Fruit fly (Drosophila melanogaster) whole organism, embryonic: ENCODE measurements around the gene dod.
A peak's percentile ranks its signal among the peaks of the same experiment; 100 is the strongest.

Experiments
- Ada2b ChIP-seq: fragments of 200-800 bp; sonication (Bioruptor generic); IDR thresholded peaks from 2 replicates; pipeline ENCODE4 v1.3.6; 2022; ENCODE audit warnings: missing biosample characterization, missing genetic modification characterization
- CG10654 ChIP-seq: fragments of 200-800 bp; sonication (Bioruptor generic); optimal IDR thresholded peaks from 2 replicates; lab custom pipeline; 2016; ENCODE audit warnings: missing biosample characterization, missing genetic modification characterization
- CG11696 ChIP-seq: fragments of 200-800 bp; sonication (Bioruptor generic); IDR thresholded peaks from 2 replicates; pipeline ENCODE4 v1.3.6; 2022; ENCODE audit warnings: missing biosample characterization, missing genetic modification characterization
- CG12236 ChIP-seq: fragments of 200-800 bp; sonication (Bioruptor generic); optimal IDR thresholded peaks from 2 replicates; lab custom pipeline; 2016; ENCODE audit warnings: missing biosample characterization, missing genetic modification characterization
- CG12659 ChIP-seq: fragments of 200-800 bp; sonication (Bioruptor generic); optimal IDR thresholded peaks from 3 replicates; lab custom pipeline; 2017; ENCODE audit warnings: mild to moderate bottlenecking, missing biosample characterization, missing genetic modification reagents, missing genetic modification characterization
- CG13123 ChIP-seq: fragments of 200-800 bp; sonication (Bioruptor generic); optimal IDR thresholded peaks from 2 replicates; lab custom pipeline; 2016; ENCODE audit warnings: missing biosample characterization, missing genetic modification characterization
- CG15601 ChIP-seq: fragments of 200-800 bp; sonication (Bioruptor generic); optimal IDR thresholded peaks from 3 replicates; lab custom pipeline; 2019; ENCODE audit warnings: missing biosample characterization, mild to moderate bottlenecking, missing genetic modification characterization, moderate library complexity
- CG17328 ChIP-seq: fragments of 200-800 bp; sonication (Bioruptor generic); IDR thresholded peaks from 2 replicates; pipeline ENCODE4 v1.3.6; 2022; ENCODE audit warnings: missing biosample characterization, missing genetic modification characterization
- CG1792 ChIP-seq: fragments of 200-800 bp; sonication (Bioruptor generic); optimal IDR thresholded peaks from 2 replicates; lab custom pipeline; 2016; ENCODE audit warnings: missing biosample characterization, missing genetic modification characterization
- CG2120 ChIP-seq: fragments of 200-800 bp; sonication (Bioruptor generic); optimal IDR thresholded peaks from 3 replicates; lab custom pipeline; 2016; ENCODE audit warnings: missing biosample characterization, missing genetic modification characterization
- CG33213 ChIP-seq: fragments of 200-800 bp; sonication (Bioruptor generic); optimal IDR thresholded peaks from 3 replicates; lab custom pipeline; 2016; ENCODE audit warnings: missing biosample characterization, missing genetic modification characterization
- CG34224 ChIP-seq: fragments of 200-800 bp; sonication (Bioruptor generic); IDR thresholded peaks from 3 replicates; pipeline ENCODE4 v1.3.6; 2022; ENCODE audit warnings: missing biosample characterization, missing genetic modification characterization; ENCODE audit not compliant: partially characterized antibody
- CG8089 ChIP-seq: fragments of 200-800 bp; sonication (Bioruptor generic); optimal IDR thresholded peaks from 3 replicates; lab custom pipeline; 2016; ENCODE audit warnings: missing biosample characterization, missing genetic modification characterization
- CG9817 ChIP-seq: fragments of 200-800 bp; sonication (Bioruptor generic); optimal IDR thresholded peaks from 2 replicates; lab custom pipeline; 2018; ENCODE audit warnings: missing biosample characterization, mild to moderate bottlenecking, missing genetic modification characterization, moderate library complexity
- Camta ChIP-seq: fragments of 200-800 bp; sonication (Bioruptor generic); optimal IDR thresholded peaks from 2 replicates; lab custom pipeline; 2016; ENCODE audit warnings: missing biosample characterization, missing genetic modification characterization
- D19A ChIP-seq: fragments of 200-800 bp; optimal IDR thresholded peaks from 3 replicates; lab custom pipeline; 2019; ENCODE audit warnings: missing biosample characterization, mild to moderate bottlenecking, missing genetic modification characterization, moderate library complexity
- Eip74EF ChIP-seq, 2 experiments: fragments of 200-800 bp in 1 of 2; fragments of >200 bp in 1 of 2; sonication (Bioruptor generic) in 1 of 2; optimal IDR thresholded peaks; 2 replicates each; lab custom pipeline; 2017 to 2019; ENCODE audit warnings: missing biosample characterization in 2 of 2, missing genetic modification characterization in 2 of 2, mild to moderate bottlenecking in 1 of 2, moderate library complexity in 1 of 2
- Fer2 ChIP-seq: fragments of 200-800 bp; sonication (Bioruptor generic); optimal IDR thresholded peaks from 2 replicates; lab custom pipeline; 2018; ENCODE audit warnings: missing biosample characterization, mild to moderate bottlenecking, missing genetic modification characterization, moderate library complexity
- Fer3 ChIP-seq: fragments of 200-800 bp; sonication (Bioruptor generic); optimal IDR thresholded peaks from 2 replicates; lab custom pipeline; 2018; ENCODE audit warnings: missing biosample characterization, mild to moderate bottlenecking, missing genetic modification characterization, moderate library complexity
- HLH3B ChIP-seq: fragments of 200-800 bp; sonication (Bioruptor generic); IDR thresholded peaks from 2 replicates; pipeline ENCODE4 v1.3.6; 2022; ENCODE audit warnings: missing biosample characterization, missing genetic modification characterization
- MTF-1 ChIP-seq: fragments of 200-800 bp; sonication (Bioruptor generic); optimal IDR thresholded peaks from 2 replicates; lab custom pipeline; 2018; ENCODE audit warnings: missing biosample characterization, mild to moderate bottlenecking, missing genetic modification characterization, borderline replicate concordance
- Meics ChIP-seq: fragments of 200-800 bp; sonication (Bioruptor generic); optimal IDR thresholded peaks from 2 replicates; lab custom pipeline; 2017; ENCODE audit warnings: missing biosample characterization, mild to moderate bottlenecking, missing genetic modification characterization
- PHDP ChIP-seq: fragments of 200-800 bp; sonication (Bioruptor generic); optimal IDR thresholded peaks from 3 replicates; lab custom pipeline; 2018; ENCODE audit warnings: missing biosample characterization, mild to moderate bottlenecking, missing genetic modification characterization, moderate library complexity
- Sin3A ChIP-seq: fragments of >200 bp; optimal IDR thresholded peaks from 2 replicates; lab custom pipeline; 2018
- ap ChIP-seq: fragments of 200-800 bp; sonication (Bioruptor generic); IDR thresholded peaks from 2 replicates; pipeline ENCODE4 v1.3.6; 2022; ENCODE audit warnings: missing biosample characterization, missing genetic modification characterization
- bigmax ChIP-seq: fragments of 200-800 bp; sonication (Bioruptor generic); optimal IDR thresholded peaks from 2 replicates; lab custom pipeline; 2018; ENCODE audit warnings: missing biosample characterization, mild to moderate bottlenecking, missing genetic modification characterization
- br ChIP-seq: fragments of >200 bp; optimal IDR thresholded peaks from 2 replicates; lab custom pipeline; 2017
- chm ChIP-seq: fragments of 200-800 bp; sonication (Bioruptor generic); IDR thresholded peaks from 2 replicates; pipeline ENCODE4 v1.3.6; 2022; ENCODE audit warnings: missing biosample characterization, missing genetic modification characterization
- dan ChIP-seq: fragments of 200-800 bp; sonication (Bioruptor generic); IDR thresholded peaks from 2 replicates; pipeline ENCODE4 v1.3.6; 2022; ENCODE audit warnings: missing biosample characterization, missing genetic modification characterization
- dimm ChIP-seq: fragments of 200-800 bp; sonication (Bioruptor generic); IDR thresholded peaks from 2 replicates; pipeline ENCODE4 v1.3.6; 2022; ENCODE audit warnings: missing biosample characterization, missing genetic modification characterization
- dpn ChIP-seq, 2 experiments: fragments of 200-800 bp; sonication (Bioruptor generic); optimal IDR thresholded peaks; 3 replicates each; lab custom pipeline; 2016; ENCODE audit warnings: missing biosample characterization in 2 of 2, missing genetic modification characterization in 2 of 2
- fd102C ChIP-seq: fragments of 200-800 bp; sonication (Bioruptor generic); optimal IDR thresholded peaks from 2 replicates; lab custom pipeline; 2018; ENCODE audit warnings: missing biosample characterization, mild to moderate bottlenecking, missing genetic modification characterization, moderate library complexity
- gsb-n ChIP-seq: fragments of 200-800 bp; sonication (Bioruptor generic); optimal IDR thresholded peaks from 3 replicates; lab custom pipeline; 2018; ENCODE audit warnings: missing biosample characterization, mild to moderate bottlenecking, missing genetic modification characterization
- h ChIP-seq: fragments of >200 bp; optimal IDR thresholded peaks from 2 replicates; lab custom pipeline; 2017
- hbn ChIP-seq: fragments of 200-800 bp; sonication (Bioruptor generic); IDR thresholded peaks from 2 replicates; pipeline ENCODE4 v1.3.6; 2022; ENCODE audit warnings: missing biosample characterization, missing genetic modification characterization; ENCODE audit not compliant: partially characterized antibody
- inv ChIP-seq: fragments of 200-800 bp; sonication (Bioruptor generic); IDR thresholded peaks from 2 replicates; pipeline ENCODE4 v1.3.6; 2022; ENCODE audit warnings: missing biosample characterization, missing genetic modification characterization; ENCODE audit not compliant: partially characterized antibody
- jigr1 ChIP-seq: fragments of 200-800 bp; sonication (Bioruptor generic); IDR thresholded peaks from 3 replicates; pipeline ENCODE4 v1.3.6; 2022; ENCODE audit warnings: missing biosample characterization, missing genetic modification characterization
- ken ChIP-seq: fragments of 200-800 bp; sonication (Bioruptor generic); IDR thresholded peaks from 3 replicates; pipeline ENCODE4 v1.3.6; 2022; ENCODE audit warnings: missing biosample characterization, missing genetic modification characterization
- nerfin-2 ChIP-seq: fragments of 200-800 bp; sonication (Bioruptor generic); IDR thresholded peaks from 2 replicates; pipeline ENCODE4 v1.3.6; 2022; ENCODE audit warnings: missing biosample characterization, missing genetic modification characterization; ENCODE audit not compliant: partially characterized antibody
- p53 ChIP-seq: fragments of 200-800 bp; sonication (Bioruptor generic); optimal IDR thresholded peaks from 2 replicates; lab custom pipeline; 2016; ENCODE audit warnings: missing biosample characterization, missing genetic modification characterization
- pnt ChIP-seq: fragments of 200-800 bp; sonication (Bioruptor generic); optimal IDR thresholded peaks from 3 replicates; lab custom pipeline; 2016; ENCODE audit warnings: missing biosample characterization, missing genetic modification characterization
- prd ChIP-seq, 3 experiments: fragments of >200 bp in 2 of 3; fragments of 200-800 bp in 1 of 3; sonication (Bioruptor generic) in 1 of 3; optimal IDR thresholded peaks in 2 of 3; IDR thresholded peaks in 1 of 3; 2 replicates in 2 of 3; 3 replicates in 1 of 3; pipeline versions ENCODE4 v1.3.6 to Lab custom; 2017 to 2022; ENCODE audit warnings: missing biosample characterization in 1 of 3, missing genetic modification characterization in 1 of 3
- sisA ChIP-seq: fragments of 200-800 bp; sonication (Bioruptor generic); IDR thresholded peaks from 2 replicates; pipeline ENCODE4 v1.3.6; 2022; ENCODE audit warnings: missing biosample characterization, missing genetic modification characterization
- slou ChIP-seq: fragments of 200-800 bp; sonication (Bioruptor generic); optimal IDR thresholded peaks from 3 replicates; lab custom pipeline; 2016; ENCODE audit warnings: missing biosample characterization, missing genetic modification characterization
- tll ChIP-seq, 2 experiments: fragments of 200-800 bp in 1 of 2; fragments of >200 bp in 1 of 2; sonication (Bioruptor generic) in 1 of 2; optimal IDR thresholded peaks; 2 replicates each; lab custom pipeline; 2017 to 2019; ENCODE audit warnings: missing biosample characterization in 2 of 2, missing genetic modification characterization in 2 of 2, mild to moderate bottlenecking in 1 of 2, moderate library complexity in 1 of 2
- tna ChIP-seq: fragments of 200-800 bp; sonication (Bioruptor generic); IDR thresholded peaks from 2 replicates; pipeline ENCODE4 v1.3.6; 2022; ENCODE audit warnings: missing biosample characterization, missing genetic modification characterization; ENCODE audit not compliant: partially characterized antibody
- toy ChIP-seq: fragments of 200-800 bp; sonication (Bioruptor generic); IDR thresholded peaks from 2 replicates; pipeline ENCODE4 v1.3.6; 2022; ENCODE audit warnings: missing biosample characterization, missing genetic modification characterization
- wek ChIP-seq: fragments of 200-800 bp; sonication (Bioruptor generic); optimal IDR thresholded peaks from 3 replicates; lab custom pipeline; 2018; ENCODE audit warnings: missing biosample characterization, mild to moderate bottlenecking, missing genetic modification characterization, moderate library complexity
- z ChIP-seq: fragments of 200-800 bp; sonication (Bioruptor generic); IDR thresholded peaks from 3 replicates; pipeline ENCODE4 v1.3.6; 2022; ENCODE audit warnings: missing biosample characterization, missing genetic modification characterization

Gene dod

dm6 chrX:21306485-21307142 lies 38.5 kb upstream of the dod start, which contains the start of gene Abca3 (continued):
- TF ChIP-seq prd (optimal IDR thresholded peaks at IDR 0.05; lab: Kevin White, UChicago), result no peak
- TF ChIP-seq prd (GFP tag; IDR thresholded peaks at IDR 0.05; lab: Robert Waterston, UW), result peak; percentile 70; the same call in 2 of the 3 replicates
- TF ChIP-seq tna (GFP tag; lab: Robert Waterston, UW), result no peak
- peak; percentile 33 for TF ChIP-seq CG12236 (GFP tag; lab: Kevin White, UChicago)
- peak; percentile 74 for TF ChIP-seq Fer2
- TF ChIP-seq Ada2b (GFP tag; lab: Robert Waterston, UW), result no peak; the same call in 1 of the 2 replicates
- TF ChIP-seq ap (GFP tag; lab: Robert Waterston, UW), result no peak
- TF ChIP-seq slou, result no peak
- peak; percentile 77 for TF ChIP-seq Meics (GFP tag; lab: Kevin White, UChicago)
- peak; percentile 35; the same call in 1 of the 2 replicates for TF ChIP-seq sisA
- peak; percentile 4 for TF ChIP-seq CG10654
- peak; percentile 38 for TF ChIP-seq Sin3A (lab: Kevin White, UChicago)
- TF ChIP-seq jigr1 (GFP tag; lab: Robert Waterston, UW), result no peak
- peak; percentile 5 for TF ChIP-seq CG8089
- peak; percentile 22 for TF ChIP-seq D19A (tag; lab: Kevin White, UChicago)
- TF ChIP-seq CG33213, result no peak
- TF ChIP-seq br (lab: Kevin White, UChicago), result no peak
- TF ChIP-seq CG9817, result peak; percentile 69
- TF ChIP-seq ken (GFP tag; lab: Robert Waterston, UW), result peak; percentile 39; the same call in 1 of the 3 replicates
- TF ChIP-seq fd102C (GFP tag; lab: Kevin White, UChicago), result no peak
- no peak for TF ChIP-seq toy
- TF ChIP-seq MTF-1, result no peak
- peak; percentile 57 for TF ChIP-seq CG15601 (tag; lab: Kevin White, UChicago)
- no peak for TF ChIP-seq dan (GFP tag; lab: Robert Waterston, UW)
- TF ChIP-seq Fer3 (tag; lab: Kevin White, UChicago), result peak; percentile 77
- TF ChIP-seq CG12659 (GFP tag; lab: Kevin White, UChicago), result peak; percentile 71
- no peak for TF ChIP-seq p53 (GFP tag; lab: Kevin White, UChicago)
- TF ChIP-seq CG2120 (GFP tag; lab: Kevin White, UChicago), result peak; percentile 83
- peak; percentile 40; the same call in 1 of the 2 replicates for TF ChIP-seq chm (GFP tag; lab: Robert Waterston, UW)
- TF ChIP-seq wek (GFP tag; lab: Kevin White, UChicago), result no peak
- TF ChIP-seq PHDP (tag; lab: Kevin White, UChicago), result peak; percentile 69
- TF ChIP-seq pnt, result peak; percentile 33
- TF ChIP-seq CG1792, result no peak
- peak in 1 of 2 experiments; percentile 17 for TF ChIP-seq Eip74EF (GFP tag; optimal IDR thresholded peaks at IDR 0.05; lab: Kevin White, UChicago)
- TF ChIP-seq nerfin-2 (GFP tag; lab: Robert Waterston, UW), result no peak
- TF ChIP-seq gsb-n (tag; lab: Kevin White, UChicago), result peak; percentile 23
- TF ChIP-seq tll (GFP tag; optimal IDR thresholded peaks at IDR 0.05; lab: Kevin White, UChicago), result peak in 1 of 2 experiments; percentile 48
- TF ChIP-seq CG17328 (GFP tag; lab: Robert Waterston, UW), result 0 out of 2 replicates have a peak, but pooled peaks have one; percentile 23
- no peak for TF ChIP-seq z (GFP tag; lab: Robert Waterston, UW)
- no peak for TF ChIP-seq bigmax (GFP tag; lab: Kevin White, UChicago)
- TF ChIP-seq HLH3B (GFP tag; lab: Robert Waterston, UW), result peak; percentile 25; the same call in 1 of the 2 replicates
- TF ChIP-seq CG34224 (GFP tag; lab: Robert Waterston, UW), result no peak; the same call in 2 of the 3 replicates
- peak; percentile 45 to 59 for TF ChIP-seq dpn (GFP tag; optimal IDR thresholded peaks at IDR 0.05; lab: Kevin White, UChicago)
- TF ChIP-seq CG11696 (GFP tag; lab: Robert Waterston, UW), result no peak
- TF ChIP-seq h, result no peak
- TF ChIP-seq hbn (GFP tag; lab: Robert Waterston, UW), result no peak
- no peak for TF ChIP-seq inv
- TF ChIP-seq CG13123 (GFP tag; lab: Kevin White, UChicago), result no peak
- peak; percentile 40 for TF ChIP-seq Camta (GFP tag; lab: Kevin White, UChicago)
- no peak for TF ChIP-seq dimm (GFP tag; lab: Robert Waterston, UW)
